Worm (Caenorhabditis elegans) whole organism, late embryonic: ENCODE data around the gene dsl-1.

ENCODE experiments used
- K09A11.1 ChIP-seq: sonication (generic microtip); optimal IDR thresholded peaks from 2 replicates; lab custom pipeline; 2017; ENCODE audit warnings: antibody characterized with exemption, mild to moderate bottlenecking, missing genetic modification characterization, missing compliant biosample characterization; ENCODE audit not compliant: insufficient read depth
- ceh-2 ChIP-seq: sonication (generic microtip); optimal IDR thresholded peaks from 2 replicates; lab custom pipeline; 2016; ENCODE audit warnings: missing genotype, missing genetic modification characterization, missing compliant biosample characterization
- ceh-45 ChIP-seq: fragments of 200-800 bp; sonication (Bioruptor generic); IDR thresholded peaks from 2 replicates; pipeline ENCODE4 v1.3.6; 2022; ENCODE audit warnings: missing genetic modification reagents, missing genetic modification characterization, missing compliant biosample characterization
- dve-1 ChIP-seq: sonication (generic microtip); optimal IDR thresholded peaks from 2 replicates; lab custom pipeline; 2017; ENCODE audit warnings: antibody characterized with exemption, mild to moderate bottlenecking, missing genetic modification characterization, missing compliant biosample characterization
- elt-2 ChIP-seq: sonication (generic microtip); optimal IDR thresholded peaks from 2 replicates; lab custom pipeline; 2016; ENCODE audit warnings: missing genetic modification reagents, missing genetic modification characterization, missing compliant biosample characterization
- lim-6 ChIP-seq: sonication (generic microtip); optimal IDR thresholded peaks from 2 replicates; lab custom pipeline; 2016; ENCODE audit warnings: missing genetic modification characterization, missing compliant biosample characterization
- mec-3 ChIP-seq: sonication (generic microtip); optimal IDR thresholded peaks from 2 replicates; lab custom pipeline; 2016; ENCODE audit warnings: borderline replicate concordance, missing genetic modification characterization, missing compliant biosample characterization
- nhr-11 ChIP-seq: fragments of 150-350 bp; optimal IDR thresholded peaks from 2 replicates; lab custom pipeline; 2014; ENCODE audit warnings: missing biosample characterization, missing genetic modification characterization
- odd-2 ChIP-seq: sonication (generic microtip); optimal IDR thresholded peaks from 2 replicates; lab custom pipeline; 2017; ENCODE audit warnings: antibody characterized with exemption, mild to moderate bottlenecking, missing genetic modification characterization, missing compliant biosample characterization
- pha-4 ChIP-seq: fragments of 150-350 bp; optimal IDR thresholded peaks from 2 replicates; lab custom pipeline; 2018; ENCODE audit warnings: missing biosample characterization, missing genetic modification reagents, missing genetic modification characterization
- tbx-2 ChIP-seq: sonication (generic microtip); optimal IDR thresholded peaks from 2 replicates; lab custom pipeline; 2016; ENCODE audit warnings: missing genetic modification characterization, missing compliant biosample characterization

- no peak for TF ChIP-seq ceh-2
- TF ChIP-seq pha-4 (tag; lab: Kevin White, UChicago), result no peak
- TF ChIP-seq tbx-2 (tag; lab: Kevin White, UChicago), result no peak
- TF ChIP-seq lim-6 (tag; lab: Kevin White, UChicago), result no peak
- TF ChIP-seq dve-1 (tag; lab: Kevin White, UChicago), result no peak
- TF ChIP-seq odd-2 (tag; lab: Kevin White, UChicago), result no peak
- TF ChIP-seq K09A11.1, result no peak
- no peak for TF ChIP-seq ceh-45 (GFP tag; lab: Robert Waterston, UW)
- TF ChIP-seq elt-2, result no peak
- no peak for TF ChIP-seq nhr-11
- no peak for TF ChIP-seq mec-3
Observed at ce11 chrIV:1238147-1238546, 30.3 kb upstream of the dsl-1 start.
